Fruit fly (Drosophila melanogaster): Measurements from ENCODE around the gene REPTOR.

The REPTOR gene

DNA sequence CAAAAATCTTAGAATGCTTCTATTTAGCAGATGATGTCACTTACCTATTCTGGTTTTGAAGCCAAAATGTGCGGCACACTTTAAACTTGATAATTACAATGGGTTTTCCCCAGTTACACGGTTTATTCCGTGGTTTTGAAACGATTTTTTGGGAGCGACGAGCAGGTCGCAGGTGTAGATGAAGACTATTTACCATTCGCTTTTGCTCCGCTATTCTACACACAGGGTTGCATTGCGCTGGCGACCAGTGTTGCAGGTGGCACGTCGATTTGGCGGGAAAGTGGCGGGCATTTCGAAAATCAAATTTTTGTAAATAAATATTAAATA, at the start of gene REPTOR:
Gene REPTOR, minus strand, starts transcription at position 196 of the 327 bp plus-strand sequence.
- TF ChIP-seq nerfin-1 (tag; optimal IDR thresholded peaks at IDR 0.05) (peak; percentile 10), Max (GFP tag; optimal IDR thresholded peaks at IDR 0.05) (peak; percentile 51), jigr1 (GFP tag; IDR thresholded peaks at IDR 0.05) (no peak), CG4404 (GFP tag; IDR thresholded peaks at IDR 0.05) (no peak), H2.0 (GFP tag; IDR thresholded peaks at IDR 0.05) (no peak), Lpt (GFP tag; optimal IDR thresholded peaks at IDR 0.05) (no peak), Abd-B (GFP tag; optimal IDR thresholded peaks at IDR 0.05) (no peak), CG6254 (GFP tag; optimal IDR thresholded peaks at IDR 0.05) (no peak), pzg (GFP tag; optimal IDR thresholded peaks at IDR 0.05) (peak; percentile 71), CG18011 (GFP tag; optimal IDR thresholded peaks at IDR 0.05) (no peak), CG15696 (tag; optimal IDR thresholded peaks at IDR 0.05) (no peak), Side (GFP tag; optimal IDR thresholded peaks at IDR 0.05) (no peak), dpn (GFP tag; optimal IDR thresholded peaks at IDR 0.05) (peak; percentile 6 to 12), insv (GFP tag; optimal IDR thresholded peaks at IDR 0.05) (peak in 1 of 2 experiments; percentile 49), CG31224 (GFP tag; IDR thresholded peaks at IDR 0.05) (no peak), D (optimal IDR thresholded peaks at IDR 0.05) (no peak), D (GFP tag; optimal IDR thresholded peaks at IDR 0.05) (peak; percentile 5), Gug (GFP tag; IDR thresholded peaks at IDR 0.05) (no peak), gem (tag; optimal IDR thresholded peaks at IDR 0.05) (peak; percentile 28), CG15514 (GFP tag; optimal IDR thresholded peaks at IDR 0.05) (peak; percentile 67), CG12104 (GFP tag; optimal IDR thresholded peaks at IDR 0.05) (no peak), CG11398 (GFP tag; optimal IDR thresholded peaks at IDR 0.05) (no peak), hth (optimal IDR thresholded peaks at IDR 0.05) (no peak), CG3065 (GFP tag; optimal IDR thresholded peaks at IDR 0.05) (no peak), CG15601 (tag; optimal IDR thresholded peaks at IDR 0.05) (peak; percentile 15), oc (tag; optimal IDR thresholded peaks at IDR 0.05) (no peak), Nf-YC (tag; optimal IDR thresholded peaks at IDR 0.05) (peak; percentile 28), Poxn (GFP tag; IDR thresholded peaks at IDR 0.05) (no peak), Dfd (GFP tag; optimal IDR thresholded peaks at IDR 0.05) (no peak), wor (GFP tag; IDR thresholded peaks at IDR 0.05) (no peak), tx (GFP tag; optimal IDR thresholded peaks at IDR 0.05) (no peak), emc (GFP tag; optimal IDR thresholded peaks at IDR 0.05) (no peak), lmd (GFP tag; IDR thresholded peaks at IDR 0.05) (no peak), luna (GFP tag; optimal IDR thresholded peaks at IDR 0.05) (no peak), CHES-1-like (GFP tag; optimal IDR thresholded peaks at IDR 0.05) (no peak), HLH3B (GFP tag; IDR thresholded peaks at IDR 0.05) (no peak), br (optimal IDR thresholded peaks at IDR 0.05) (no peak), CG3407 (GFP tag; optimal IDR thresholded peaks at IDR 0.05) (no peak), Taf1 (GFP tag; IDR thresholded peaks at IDR 0.05) (no peak), Dip2 (GFP tag; IDR thresholded peaks at IDR 0.05) (no peak), CG6272 (GFP tag; IDR thresholded peaks at IDR 0.05) (no peak), CG6791 (GFP tag; IDR thresholded peaks at IDR 0.05; ENCODE audit: partially characterized antibody) (no peak), Hmx (GFP tag; optimal IDR thresholded peaks at IDR 0.05) (no peak), Sin3A (optimal IDR thresholded peaks at IDR 0.05) (no peak), nmo (GFP tag; optimal IDR thresholded peaks at IDR 0.05) (peak; percentile 10), CG17359 (tag; optimal IDR thresholded peaks at IDR 0.05) (peak; percentile 42), maf-S (GFP tag; optimal IDR thresholded peaks at IDR 0.05) (no peak), dan (GFP tag; IDR thresholded peaks at IDR 0.05) (no peak), jumu (GFP tag; optimal IDR thresholded peaks at IDR 0.05) (no peak), zen (tag; optimal IDR thresholded peaks at IDR 0.05) (no peak), esg (GFP tag; conservative IDR thresholded peaks at IDR 0.05) (no peak), Hsf (GFP tag; optimal IDR thresholded peaks at IDR 0.05) (no peak), CG10267 (tag; optimal IDR thresholded peaks at IDR 0.05) (peak; percentile 98), CG17829 (tag; optimal IDR thresholded peaks at IDR 0.05) (peak; percentile 63)
